Fruit fly (Drosophila melanogaster) whole organism, wandering third instar larva: ENCODE data around the gene CG42680.

Experiments
- CG32264 ChIP-seq: fragments of 200-800 bp; sonication (Bioruptor generic); optimal IDR thresholded peaks from 2 replicates; lab custom pipeline; 2016; ENCODE audit warnings: missing biosample characterization, missing genetic modification characterization
- CrebA ChIP-seq: fragments of 200-800 bp; sonication (Bioruptor generic); optimal IDR thresholded peaks from 2 replicates; lab custom pipeline; 2016; ENCODE audit warnings: missing biosample characterization, mild to moderate bottlenecking, missing genetic modification characterization, borderline replicate concordance
- Dfd ChIP-seq: fragments of >200 bp; optimal IDR thresholded peaks from 2 replicates; lab custom pipeline; 2017; ENCODE audit warnings: missing biosample characterization, missing genetic modification characterization
- GATAd ChIP-seq: sonication (Bioruptor generic); optimal IDR thresholded peaks from 2 replicates; lab custom pipeline; 2016; ENCODE audit warnings: missing biosample characterization, missing genetic modification characterization
- HLH106 ChIP-seq: fragments of 200-800 bp; optimal IDR thresholded peaks from 3 replicates; lab custom pipeline; 2019; ENCODE audit warnings: missing biosample characterization, mild to moderate bottlenecking, missing genetic modification characterization, moderate library complexity
- Hnf4 ChIP-seq: fragments of 200-800 bp; sonication (Bioruptor generic); optimal IDR thresholded peaks from 2 replicates; lab custom pipeline; 2016; ENCODE audit warnings: missing biosample characterization, mild to moderate bottlenecking, missing genetic modification characterization
- Hr78 ChIP-seq: fragments of >200 bp; optimal IDR thresholded peaks from 2 replicates; lab custom pipeline; 2017; ENCODE audit warnings: missing biosample characterization, missing genetic modification characterization
- Hr83 ChIP-seq: fragments of 200-300 bp; sonication (Bioruptor generic); optimal IDR thresholded peaks from 2 replicates; lab custom pipeline; 2016; ENCODE audit warnings: missing biosample characterization, mild to moderate bottlenecking, missing genetic modification characterization, moderate library complexity; ENCODE audit not compliant: poor library complexity, severe bottlenecking
- Jra ChIP-seq: sonication (Bioruptor generic); optimal IDR thresholded peaks from 2 replicates; lab custom pipeline; 2016; ENCODE audit warnings: missing biosample characterization, missing genetic modification characterization
- Mio ChIP-seq: sonication (Bioruptor generic); optimal IDR thresholded peaks from 2 replicates; lab custom pipeline; 2016; ENCODE audit warnings: missing biosample characterization, missing genetic modification characterization
- Myc ChIP-seq: fragments of >200 bp; optimal IDR thresholded peaks from 2 replicates; lab custom pipeline; 2017
- N ChIP-seq: fragments of >200 bp; optimal IDR thresholded peaks from 2 replicates; lab custom pipeline; 2018; ENCODE audit warnings: missing biosample characterization, missing external identifiers, missing genetic modification characterization
- OdsH ChIP-seq: fragments of 200-800 bp; sonication (Bioruptor generic); optimal IDR thresholded peaks from 2 replicates; lab custom pipeline; 2016; ENCODE audit warnings: missing biosample characterization, mild to moderate bottlenecking, missing genetic modification characterization
- Rel ChIP-seq, 2 experiments: fragments of 200-800 bp; sonication (Bioruptor generic) in 1 of 2; optimal IDR thresholded peaks; 2 replicates in 1 of 2; 3 replicates in 1 of 2; lab custom pipeline; 2016 to 2019; ENCODE audit warnings: mild to moderate bottlenecking in 2 of 2, missing biosample characterization in 2 of 2, missing genetic modification characterization in 2 of 2, moderate library complexity in 1 of 2
- Sp1 ChIP-seq: fragments of 200-800 bp; sonication (Bioruptor generic); optimal IDR thresholded peaks from 3 replicates; lab custom pipeline; 2019; ENCODE audit warnings: missing biosample characterization, mild to moderate bottlenecking, missing genetic modification characterization, moderate library complexity
- Vsx2 ChIP-seq: fragments of 200-300, 225-300 bp; sonication (Bioruptor generic); optimal IDR thresholded peaks from 2 replicates; lab custom pipeline; 2018; ENCODE audit warnings: missing biosample characterization, missing genetic modification characterization; ENCODE audit not compliant: partially characterized antibody
- br ChIP-seq: fragments of 200-800 bp; sonication (Bioruptor generic); optimal IDR thresholded peaks from 2 replicates; lab custom pipeline; 2016; ENCODE audit warnings: missing biosample characterization, missing genetic modification characterization
- brk ChIP-seq: fragments of 200-800 bp; sonication (Bioruptor generic); optimal IDR thresholded peaks from 2 replicates; lab custom pipeline; 2016; ENCODE audit warnings: missing biosample characterization, mild to moderate bottlenecking, missing genetic modification characterization
- dmrt93B ChIP-seq: fragments of 200-800 bp; sonication (Bioruptor generic); optimal IDR thresholded peaks from 2 replicates; lab custom pipeline; 2018; ENCODE audit warnings: missing biosample characterization, mild to moderate bottlenecking, missing genetic modification characterization
- dsf ChIP-seq: sonication (Bioruptor generic); optimal IDR thresholded peaks from 2 replicates; lab custom pipeline; 2016; ENCODE audit warnings: missing biosample characterization, missing genetic modification characterization, borderline replicate concordance
- ey ChIP-seq: fragments of 200-800 bp; sonication (Bioruptor generic); optimal IDR thresholded peaks from 2 replicates; lab custom pipeline; 2016; ENCODE audit warnings: missing biosample characterization, missing genetic modification characterization
- foxo ChIP-seq, 2 experiments: fragments of 200-800 bp; sonication (Bioruptor generic); optimal IDR thresholded peaks; 2 replicates in 1 of 2; 3 replicates in 1 of 2; lab custom pipeline; 2016 to 2017; ENCODE audit warnings: missing biosample characterization in 2 of 2, missing genetic modification characterization in 2 of 2
- fru ChIP-seq: fragments of 200-800 bp; sonication (Bioruptor generic); optimal IDR thresholded peaks from 3 replicates; lab custom pipeline; 2016; ENCODE audit warnings: missing biosample characterization, mild to moderate bottlenecking, missing genetic modification characterization
- h ChIP-seq: fragments of 200-800 bp; sonication (Bioruptor generic); optimal IDR thresholded peaks from 3 replicates; lab custom pipeline; 2016; ENCODE audit warnings: missing biosample characterization, mild to moderate bottlenecking, missing genetic modification characterization
- jim ChIP-seq: fragments of 175-275, 200-325 bp; sonication (Bioruptor generic); optimal IDR thresholded peaks from 2 replicates; lab custom pipeline; 2016; ENCODE audit warnings: missing biosample characterization, mild to moderate bottlenecking, missing genetic modification characterization
- pan ChIP-seq: fragments of >200 bp; optimal IDR thresholded peaks from 2 replicates; lab custom pipeline; 2017
- psq ChIP-seq: fragments of 200-800 bp; sonication (Bioruptor generic); optimal IDR thresholded peaks from 3 replicates; lab custom pipeline; 2017; ENCODE audit warnings: missing biosample characterization, mild to moderate bottlenecking, missing genetic modification characterization, moderate library complexity
- rgr ChIP-seq: fragments of 200-800 bp; sonication (Bioruptor generic); optimal IDR thresholded peaks from 3 replicates; lab custom pipeline; 2016; ENCODE audit warnings: missing biosample characterization, mild to moderate bottlenecking, missing genetic modification characterization
- sage ChIP-seq: fragments of 200-800 bp; sonication (Bioruptor generic); optimal IDR thresholded peaks from 2 replicates; lab custom pipeline; 2016; ENCODE audit warnings: missing biosample characterization, mild to moderate bottlenecking, missing genetic modification characterization
- sv ChIP-seq: fragments of 200-800 bp; sonication (Bioruptor generic); optimal IDR thresholded peaks from 3 replicates; lab custom pipeline; 2016; ENCODE audit warnings: missing biosample characterization, missing genetic modification characterization
- tai ChIP-seq: sonication (Bioruptor generic); optimal IDR thresholded peaks from 2 replicates; lab custom pipeline; 2016; ENCODE audit warnings: missing biosample characterization, missing genetic modification characterization
- usp ChIP-seq: fragments of >200 bp; optimal IDR thresholded peaks from 2 replicates; lab custom pipeline; 2017; ENCODE audit warnings: missing biosample characterization, missing genetic modification characterization
- woc ChIP-seq: sonication (Bioruptor generic); optimal IDR thresholded peaks from 2 replicates; lab custom pipeline; 2016; ENCODE audit warnings: missing biosample characterization, mild to moderate bottlenecking, missing genetic modification characterization

Gene CG42680

DNA sequence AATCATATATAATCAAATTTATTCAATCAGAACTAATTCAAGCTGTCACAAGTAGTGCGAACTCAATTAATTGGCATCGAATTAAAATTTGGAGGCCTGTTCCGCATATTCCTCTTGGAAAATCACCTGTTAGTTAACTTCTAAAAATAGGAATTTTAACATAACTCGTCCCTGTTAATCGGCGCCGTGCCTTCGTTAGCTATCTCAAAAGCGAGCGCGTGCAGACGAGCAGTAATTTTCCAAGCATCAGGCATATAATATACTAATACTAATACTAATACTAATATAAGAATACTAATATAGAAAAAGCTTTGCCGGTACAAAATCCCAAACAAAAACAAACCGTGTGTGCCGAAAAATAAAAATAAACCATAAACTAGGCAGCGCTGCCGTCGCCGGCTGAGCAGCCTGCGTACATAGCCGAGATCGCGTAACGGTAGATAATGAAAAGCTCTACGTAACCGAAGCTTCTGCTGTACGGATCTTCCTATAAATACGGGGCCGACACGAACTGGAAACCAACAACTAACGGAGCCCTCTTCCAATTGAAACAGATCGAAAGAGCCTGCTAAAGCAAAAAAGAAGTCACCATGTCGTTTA is 27.8 kb upstream of the CG42680 start:
- TF ChIP-seq Myc (lab: Kevin White, UChicago) = no peak
- no peak for TF ChIP-seq ey (GFP tag; lab: Kevin White, UChicago)
- no peak for TF ChIP-seq CrebA (GFP tag; lab: Kevin White, UChicago)
- no peak for TF ChIP-seq OdsH
- no peak for TF ChIP-seq rgr (GFP tag; lab: Kevin White, UChicago)
- no peak for TF ChIP-seq foxo (GFP tag; optimal IDR thresholded peaks at IDR 0.05; lab: Kevin White, UChicago)
- TF ChIP-seq Vsx2 (GFP tag; lab: Kevin White, UChicago) = no peak
- no peak for TF ChIP-seq Rel (GFP tag; optimal IDR thresholded peaks at IDR 0.05; lab: Kevin White, UChicago)
- no peak for TF ChIP-seq Rel (tag; optimal IDR thresholded peaks at IDR 0.05; lab: Kevin White, UChicago)
- TF ChIP-seq psq (GFP tag; lab: Kevin White, UChicago) = no peak
- TF ChIP-seq woc (GFP tag; lab: Kevin White, UChicago) = no peak

DNA sequence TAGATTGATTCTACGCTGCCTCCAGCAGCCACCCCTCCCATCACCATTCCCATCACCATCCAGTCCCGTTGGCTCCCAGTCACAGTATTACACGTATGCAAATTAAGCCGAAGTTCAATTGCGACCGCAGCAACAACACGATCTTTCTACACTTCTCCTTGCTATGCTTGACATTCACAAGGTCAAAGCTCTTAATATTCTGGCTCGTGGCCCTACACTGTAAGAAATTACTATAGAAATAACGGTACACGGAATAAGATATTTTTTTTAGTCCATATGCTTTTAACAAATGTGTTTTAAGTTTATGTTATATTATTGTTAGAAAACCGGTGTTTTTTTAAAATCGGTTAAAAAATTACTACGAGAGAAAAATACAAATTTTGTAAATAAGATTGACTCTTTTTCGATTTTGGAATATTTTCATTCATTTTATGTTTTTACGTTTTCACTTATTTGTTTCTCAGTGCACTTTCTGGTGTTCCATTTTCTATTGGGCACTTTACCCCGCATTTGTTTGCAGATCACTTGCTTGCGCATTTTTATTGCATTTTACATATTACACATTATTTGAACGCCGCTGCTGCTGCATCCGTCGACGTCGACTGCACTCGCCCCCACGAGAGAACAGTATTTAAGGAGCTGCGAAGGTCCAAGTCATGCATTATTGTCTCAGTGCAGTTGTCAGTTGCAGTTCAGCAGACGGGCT is 27.0 kb upstream of the CG42680 start, which contains the start of the genes Adh and Adhr:
Gene Adh, plus strand, starts transcription at position 656 of the 706 bp plus-strand sequence.
Gene Adhr, plus strand, starts transcription at position 656 of the 706 bp plus-strand sequence.
- no peak for TF ChIP-seq CG32264 (GFP tag; lab: Kevin White, UChicago)
- TF ChIP-seq Jra (GFP tag; lab: Kevin White, UChicago) = peak; percentile 22
- TF ChIP-seq jim (GFP tag; lab: Kevin White, UChicago) = no peak
- TF ChIP-seq Mio (GFP tag; lab: Kevin White, UChicago) = no peak
- TF ChIP-seq psq (GFP tag; lab: Kevin White, UChicago) = peak; percentile 45
- TF ChIP-seq Hnf4 (GFP tag; lab: Kevin White, UChicago) = peak; percentile 53
- TF ChIP-seq fru (GFP tag; lab: Kevin White, UChicago) = peak; percentile 66
- peak; percentile 29 for TF ChIP-seq dmrt93B (GFP tag; lab: Kevin White, UChicago)
- peak; percentile 51 for TF ChIP-seq sv
- TF ChIP-seq rgr (GFP tag; lab: Kevin White, UChicago) = peak; percentile 52
- no peak for TF ChIP-seq dsf (GFP tag; lab: Kevin White, UChicago)
- no peak for TF ChIP-seq N (GFP tag; lab: Kevin White, UChicago)
- peak; percentile 58 for TF ChIP-seq Sp1 (GFP tag; lab: Kevin White, UChicago)
- TF ChIP-seq Hr78 = no peak
- no peak for TF ChIP-seq usp (GFP tag; lab: Kevin White, UChicago)
- TF ChIP-seq foxo (GFP tag; optimal IDR thresholded peaks at IDR 0.05; lab: Kevin White, UChicago) = peak in 1 of 2 experiments; percentile 74
- peak; percentile 59 for TF ChIP-seq ey (GFP tag; lab: Kevin White, UChicago)
- TF ChIP-seq Vsx2 (GFP tag; lab: Kevin White, UChicago) = no peak
- peak; percentile 57 for TF ChIP-seq brk (GFP tag; lab: Kevin White, UChicago)
- TF ChIP-seq GATAd (GFP tag; lab: Kevin White, UChicago) = peak; percentile 7
- TF ChIP-seq OdsH = peak; percentile 62
- TF ChIP-seq HLH106 (tag; lab: Kevin White, UChicago) = peak; percentile 59
- TF ChIP-seq woc (GFP tag; lab: Kevin White, UChicago) = peak; percentile 28
- no peak for TF ChIP-seq Dfd (GFP tag; lab: Kevin White, UChicago)
- TF ChIP-seq sage = no peak
- no peak for TF ChIP-seq pan (lab: Kevin White, UChicago)
- TF ChIP-seq tai = peak; percentile 77
- peak; percentile 70 for TF ChIP-seq h (GFP tag; lab: Kevin White, UChicago)
- peak; percentile 55 for TF ChIP-seq CrebA (GFP tag; lab: Kevin White, UChicago)
- no peak for TF ChIP-seq Hr83 (GFP tag; lab: Kevin White, UChicago)
- TF ChIP-seq br (GFP tag; lab: Kevin White, UChicago) = peak; percentile 55
- TF ChIP-seq, all 38 proteins: peak for 19

DNA sequence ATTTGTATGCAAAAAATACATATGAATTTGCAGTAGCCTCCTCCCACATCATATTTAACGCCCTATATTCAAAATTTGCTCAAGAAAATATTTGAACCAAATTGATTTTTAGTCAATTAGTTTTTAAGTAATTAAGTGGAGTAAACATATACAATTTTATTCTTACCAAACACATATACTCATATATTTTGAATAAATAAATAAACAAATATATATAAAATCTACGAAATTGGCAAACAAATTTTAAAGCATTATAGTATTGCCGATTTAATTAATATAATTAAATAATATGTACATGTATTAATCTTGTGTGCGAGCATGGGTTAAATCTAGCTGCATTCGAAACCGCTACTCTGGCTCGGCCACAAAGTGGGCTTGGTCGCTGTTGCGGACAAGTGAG is 26.4 kb upstream of the CG42680 start:
- peak; percentile 36 for TF ChIP-seq HLH106 (tag; lab: Kevin White, UChicago)
- no peak for TF ChIP-seq usp (GFP tag; lab: Kevin White, UChicago)
- no peak for TF ChIP-seq GATAd (GFP tag; lab: Kevin White, UChicago)
- no peak for TF ChIP-seq CrebA (GFP tag; lab: Kevin White, UChicago)
- no peak for TF ChIP-seq fru (GFP tag; lab: Kevin White, UChicago)
- TF ChIP-seq rgr (GFP tag; lab: Kevin White, UChicago) = no peak
- no peak for TF ChIP-seq sage
- TF ChIP-seq N (GFP tag; lab: Kevin White, UChicago) = no peak
- TF ChIP-seq ey (GFP tag; lab: Kevin White, UChicago) = no peak
- TF ChIP-seq h (GFP tag; lab: Kevin White, UChicago) = no peak
- TF ChIP-seq Hnf4 (GFP tag; lab: Kevin White, UChicago) = no peak
- no peak for TF ChIP-seq dsf (GFP tag; lab: Kevin White, UChicago)
- TF ChIP-seq Hr83 (GFP tag; lab: Kevin White, UChicago) = no peak
- no peak for TF ChIP-seq sv
- TF ChIP-seq Sp1 (GFP tag; lab: Kevin White, UChicago) = peak; percentile 20
